Fruit fly (Drosophila melanogaster): ENCODE results near the gene IM33.

The IM33 gene

dm6 chr2L:3700990-3701389 is 4.5 kb upstream of the IM33 start, which contains the start of gene CG42467:
Gene CG42467 (plus strand): TSS chr2L:3701290.
- no peak for TF ChIP-seq CG15710 (tag; optimal IDR thresholded peaks at IDR 0.05)
- TF ChIP-seq CG14655 (GFP tag; optimal IDR thresholded peaks at IDR 0.05) = no peak
- no peak for TF ChIP-seq D1 (tag; optimal IDR thresholded peaks at IDR 0.05)
- TF ChIP-seq Pif1A (GFP tag; optimal IDR thresholded peaks at IDR 0.05) = no peak
- TF ChIP-seq CG17806 (tag; optimal IDR thresholded peaks at IDR 0.05) = no peak

- TF ChIP-seq D1 (tag; optimal IDR thresholded peaks at IDR 0.05) = no peak
- TF ChIP-seq CG8159 (tag; optimal IDR thresholded peaks at IDR 0.05) = no peak
- TF ChIP-seq rn (GFP tag; IDR thresholded peaks at IDR 0.05) = no peak
- TF ChIP-seq gl (tag; optimal IDR thresholded peaks at IDR 0.05) = no peak
- no peak for TF ChIP-seq CG13204 (GFP tag; optimal IDR thresholded peaks at IDR 0.05)
- TF ChIP-seq CG10348 (GFP tag; IDR thresholded peaks at IDR 0.05) = no peak
- no peak for TF ChIP-seq Snoo (tag; optimal IDR thresholded peaks at IDR 0.05)
These were observed 3.9 kb upstream of the IM33 start, which contains the start of gene Sfp24C1 for dm6 chr2L:3700374-3700773. Gene Sfp24C1 (plus strand): TSS chr2L:3700674.

dm6 chr2L:3699895-3700294 is 3.4 kb upstream of the IM33 start, which contains the start of gene CG42465:
Gene CG42465 (plus strand): TSS chr2L:3700195.
- TF ChIP-seq CG32121 (GFP tag; IDR thresholded peaks at IDR 0.05) (no peak), rn (GFP tag; IDR thresholded peaks at IDR 0.05) (no peak), CG4496 (GFP tag; IDR thresholded peaks at IDR 0.05) (no peak), EcR (GFP tag; optimal IDR thresholded peaks at IDR 0.05) (no peak), Ets98B (GFP tag; IDR thresholded peaks at IDR 0.05) (no peak), Pif1A (GFP tag; optimal IDR thresholded peaks at IDR 0.05) (no peak), CG15710 (tag; optimal IDR thresholded peaks at IDR 0.05) (no peak), Snoo (tag; optimal IDR thresholded peaks at IDR 0.05) (no peak), Pif1B (GFP tag; optimal IDR thresholded peaks at IDR 0.05) (no peak), CG14655 (GFP tag; optimal IDR thresholded peaks at IDR 0.05) (no peak), CG8301 (tag; optimal IDR thresholded peaks at IDR 0.05) (no peak)

- TF ChIP-seq Snoo (tag; optimal IDR thresholded peaks at IDR 0.05) (no peak), gl (tag; optimal IDR thresholded peaks at IDR 0.05) (no peak), EcR (GFP tag; optimal IDR thresholded peaks at IDR 0.05) (no peak)
These were observed 2.6 kb upstream of the IM33 start, which contains the start of the genes CG10031 and CG42464 for dm6 chr2L:3698992-3699514. Gene CG10031 (minus strand): TSS chr2L:3699092. Gene CG42464 (plus strand): TSS chr2L:3699464.

- TF ChIP-seq Pif1B (GFP tag; optimal IDR thresholded peaks at IDR 0.05) (no peak), Pif1A (GFP tag; optimal IDR thresholded peaks at IDR 0.05) (no peak), EcR (GFP tag; optimal IDR thresholded peaks at IDR 0.05) (no peak), Ets98B (GFP tag; IDR thresholded peaks at IDR 0.05) (no peak), D1 (tag; optimal IDR thresholded peaks at IDR 0.05) (no peak), CG12605 (GFP tag; IDR thresholded peaks at IDR 0.05) (no peak), CG4496 (GFP tag; IDR thresholded peaks at IDR 0.05) (no peak), CG15710 (tag; optimal IDR thresholded peaks at IDR 0.05) (no peak), gl (tag; optimal IDR thresholded peaks at IDR 0.05) (no peak), CG10348 (GFP tag; IDR thresholded peaks at IDR 0.05) (no peak)
These were observed 1.3 kb upstream of the IM33 start, which contains the start of gene CG3604 for dm6 chr2L:3697772-3698171. Gene CG3604 (minus strand): TSS chr2L:3697872.

dm6 chr2L:3695361-3695818 is 1.1 kb downstream of the IM33 start, which contains the start of gene CG16713:
Gene CG16713 (minus strand): TSS chr2L:3695411.
- no peak for TF ChIP-seq EcR (GFP tag; optimal IDR thresholded peaks at IDR 0.05)
- TF ChIP-seq CG8301 (tag; optimal IDR thresholded peaks at IDR 0.05) = no peak
- TF ChIP-seq CG17806 (tag; optimal IDR thresholded peaks at IDR 0.05) = no peak

- no peak for TF ChIP-seq CG15710 (tag; optimal IDR thresholded peaks at IDR 0.05)
- TF ChIP-seq CG10348 (GFP tag; IDR thresholded peaks at IDR 0.05) = no peak
- TF ChIP-seq gl (tag; optimal IDR thresholded peaks at IDR 0.05) = no peak
- no peak for TF ChIP-seq CG14655 (GFP tag; optimal IDR thresholded peaks at IDR 0.05)
- no peak for TF ChIP-seq CG8301 (tag; optimal IDR thresholded peaks at IDR 0.05)
- 0 out of 3 replicates have a peak, but pooled peaks have one; percentile 19 for TF ChIP-seq CG4496 (GFP tag; IDR thresholded peaks at IDR 0.05)
- no peak for TF ChIP-seq fd96Ca (GFP tag; IDR thresholded peaks at IDR 0.05)
- no peak for TF ChIP-seq rn (GFP tag; IDR thresholded peaks at IDR 0.05)
These were observed 1.5 kb downstream of the IM33 start, which contains the start of gene CG43165 for dm6 chr2L:3694920-3695319. Gene CG43165 (minus strand): TSS chr2L:3695020.

dm6 chr2L:3693805-3694204 is 2.7 kb downstream of the IM33 start, which contains the start of gene Acp24A4:
Gene Acp24A4 (minus strand): TSS chr2L:3693905.
- TF ChIP-seq D1 (tag; optimal IDR thresholded peaks at IDR 0.05) = no peak
- TF ChIP-seq CG8159 (tag; optimal IDR thresholded peaks at IDR 0.05) = no peak
- TF ChIP-seq Ets98B (GFP tag; IDR thresholded peaks at IDR 0.05) = no peak
- TF ChIP-seq CG8301 (tag; optimal IDR thresholded peaks at IDR 0.05) = no peak
- TF ChIP-seq gl (tag; optimal IDR thresholded peaks at IDR 0.05) = no peak
- no peak for TF ChIP-seq CG17806 (tag; optimal IDR thresholded peaks at IDR 0.05)
- no peak for TF ChIP-seq fd96Ca (GFP tag; IDR thresholded peaks at IDR 0.05)
- no peak for TF ChIP-seq CG4496 (GFP tag; IDR thresholded peaks at IDR 0.05)
- TF ChIP-seq Pif1B (GFP tag; optimal IDR thresholded peaks at IDR 0.05) = no peak

Measured in whole organism, pupa.